Fruit fly (Drosophila melanogaster): ENCODE data around the gene CG43312.

- no peak for TF ChIP-seq CG9948 (tag; optimal IDR thresholded peaks at IDR 0.05)
- no peak for TF ChIP-seq CG8159 (tag; optimal IDR thresholded peaks at IDR 0.05)
- no peak for TF ChIP-seq Pif1B (GFP tag; optimal IDR thresholded peaks at IDR 0.05)
- no peak for TF ChIP-seq Ets98B (GFP tag; IDR thresholded peaks at IDR 0.05)
- TF ChIP-seq CG14655 (GFP tag; optimal IDR thresholded peaks at IDR 0.05): no peak
- no peak for TF ChIP-seq CG32121 (GFP tag; IDR thresholded peaks at IDR 0.05)
Observed at dm6 chr3L:22474081-22474845, 27.1 kb upstream of the CG43312 start, which contains the start of gene CG11425.

Measured in whole organism, pupa.